Worm (Caenorhabditis elegans) whole organism, young adult: ENCODE data around the gene irld-3.

ENCODE experiments used
- ama-1 ChIP-seq, 3 experiments: fragments of 150-350 bp in 1 of 3; sonication (generic microtip) in 2 of 3; optimal IDR thresholded peaks; 2 replicates each; lab custom pipeline; 2014 to 2018; ENCODE audit warnings: missing biosample characterization in 2 of 3, missing genetic modification characterization in 2 of 3, missing genetic modification reagents in 2 of 3
- madf-8 ChIP-seq: fragments of 200-800 bp; sonication (Bioruptor generic); conservative IDR thresholded peaks from 2 replicates; pipeline ENCODE4 v1.3.6; 2022; ENCODE audit warnings: missing genetic modification reagents, missing genetic modification characterization, missing compliant biosample characterization
- snpc-1.3 ChIP-seq: sonication (generic microtip); optimal IDR thresholded peaks from 2 replicates; lab custom pipeline; 2017; ENCODE audit warnings: missing genetic modification characterization, mild to moderate bottlenecking, missing compliant biosample characterization, antibody characterized with exemption, moderate library complexity, missing genotype, missing genetic modification reagents; ENCODE audit not compliant: insufficient read depth

ce11 chrV:3113751-3114150 lies 24.6 kb downstream of the irld-3 start, which contains the start of gene Y73C8C.8:
- TF ChIP-seq madf-8 = no peak
- TF ChIP-seq snpc-1.3 (tag; lab: Kevin White, UChicago) = no peak
- no peak for TF ChIP-seq ama-1 (optimal IDR thresholded peaks at IDR 0.05; lab: Kevin White, UChicago)
- no peak for TF ChIP-seq ama-1 (GFP tag; optimal IDR thresholded peaks at IDR 0.05; lab: Kevin White, UChicago)
